Worm (Caenorhabditis elegans) whole organism, L4 larva: Measurements from ENCODE around the gene fbxa-116.
A peak's percentile ranks its signal among the peaks of the same experiment; 100 is the strongest.

Experiments
- D1046.2 ChIP-seq: fragments of 200-800 bp; sonication (Bioruptor generic); IDR thresholded peaks from 2 replicates; pipeline ENCODE4 v1.3.6; 2022; ENCODE audit warnings: missing genetic modification characterization, missing compliant biosample characterization
- F10B5.3 ChIP-seq: sonication (generic microtip); optimal IDR thresholded peaks from 2 replicates; lab custom pipeline; 2016; ENCODE audit warnings: mild to moderate bottlenecking, missing genetic modification characterization, missing compliant biosample characterization
- F37D6.2 ChIP-seq: sonication (generic microtip); optimal IDR thresholded peaks from 2 replicates; lab custom pipeline; 2016; ENCODE audit warnings: mild to moderate bottlenecking, missing genetic modification characterization, missing compliant biosample characterization
- R02D3.7 ChIP-seq: fragments of 150-350 bp; sonication (generic microtip); optimal IDR thresholded peaks from 3 replicates; lab custom pipeline; 2014; ENCODE audit warnings: missing biosample characterization, missing genetic modification characterization
- ZK546.5 ChIP-seq, 2 experiments: sonication (generic microtip); optimal IDR thresholded peaks; 2 replicates each; lab custom pipeline; 2017; ENCODE audit warnings: missing biosample characterization in 2 of 2, missing genetic modification characterization in 2 of 2
- aha-1 ChIP-seq: fragments of 150-350 bp; peaks from one replicate; lab custom pipeline; 2014; ENCODE audit warnings: missing biosample characterization, missing genetic modification characterization
- aly-2 ChIP-seq: sonication (generic microtip); optimal IDR thresholded peaks from 2 replicates; lab custom pipeline; 2018; ENCODE audit warnings: missing biosample characterization, missing genetic modification characterization
- attf-4 ChIP-seq: sonication (generic microtip); optimal IDR thresholded peaks from 3 replicates; lab custom pipeline; 2017; ENCODE audit warnings: missing biosample characterization, missing genetic modification characterization
- ceh-28 ChIP-seq: fragments of 150-350 bp; optimal IDR thresholded peaks from 2 replicates; lab custom pipeline; 2014; ENCODE audit warnings: missing biosample characterization, missing genetic modification reagents, missing genetic modification characterization
- ceh-32 ChIP-seq: sonication (generic microtip); optimal IDR thresholded peaks from 2 replicates; lab custom pipeline; 2016; ENCODE audit warnings: mild to moderate bottlenecking, missing genetic modification characterization, missing compliant biosample characterization; ENCODE audit not compliant: poor library complexity
- ceh-82 ChIP-seq: sonication (generic microtip); optimal IDR thresholded peaks from 2 replicates; lab custom pipeline; 2017; ENCODE audit warnings: missing biosample characterization, missing genetic modification characterization
- daf-16 ChIP-seq, 3 experiments: sonication (generic microtip); optimal IDR thresholded peaks; 2 replicates each; lab custom pipeline; 2016 to 2017; ENCODE audit warnings: missing genetic modification characterization in 3 of 3, missing genetic modification reagents in 3 of 3, mild to moderate bottlenecking in 2 of 3, missing compliant biosample characterization in 2 of 3, missing biosample characterization in 1 of 3, moderate library complexity in 1 of 3
- daf-19 ChIP-seq: fragments of 200-800 bp; sonication (Bioruptor generic); conservative IDR thresholded peaks from 2 replicates; pipeline ENCODE4 v1.3.6; 2022; ENCODE audit warnings: missing genetic modification characterization, missing compliant biosample characterization
- daf-8 ChIP-seq: fragments of 200-800 bp; sonication (Bioruptor generic); IDR thresholded peaks from 2 replicates; pipeline ENCODE4 v1.3.6; 2022; ENCODE audit warnings: missing genetic modification characterization, missing compliant biosample characterization
- dmd-6 ChIP-seq: fragments of 200-800 bp; sonication (Bioruptor generic); IDR thresholded peaks from 2 replicates; pipeline ENCODE4 v1.3.6; 2022; ENCODE audit warnings: missing genetic modification reagents, missing genetic modification characterization, missing compliant biosample characterization
- dmd-8 ChIP-seq: fragments of 200-800 bp; sonication (Bioruptor generic); IDR thresholded peaks from 2 replicates; pipeline ENCODE4 v1.3.6; 2022; ENCODE audit warnings: missing genetic modification characterization, missing compliant biosample characterization
- dmd-9 ChIP-seq: fragments of 200-800 bp; sonication (Bioruptor generic); IDR thresholded peaks from 2 replicates; pipeline ENCODE4 v1.3.6; 2022; ENCODE audit warnings: missing genetic modification reagents, missing genetic modification characterization, missing compliant biosample characterization
- gei-8 ChIP-seq: fragments of 200-800 bp; sonication (Bioruptor generic); optimal IDR thresholded peaks from 2 replicates; lab custom pipeline; 2018; ENCODE audit warnings: mild to moderate bottlenecking, missing genetic modification characterization, missing compliant biosample characterization
- hif-1 ChIP-seq, 2 experiments: sonication (generic microtip); optimal IDR thresholded peaks; 2 replicates each; lab custom pipeline; 2016 to 2017; ENCODE audit warnings: missing compliant biosample characterization in 2 of 2, missing genetic modification characterization in 2 of 2, missing genetic modification reagents in 2 of 2, missing genotype in 2 of 2, mild to moderate bottlenecking in 1 of 2
- hlh-11 ChIP-seq: fragments of 200-800 bp; sonication (Bioruptor generic); optimal IDR thresholded peaks from 2 replicates; lab custom pipeline; 2018; ENCODE audit warnings: mild to moderate bottlenecking, missing genetic modification characterization, missing compliant biosample characterization
- hlh-30 ChIP-seq: sonication (generic microtip); optimal IDR thresholded peaks from 2 replicates; lab custom pipeline; 2017; ENCODE audit warnings: antibody characterized with exemption, mild to moderate bottlenecking, missing genetic modification characterization, missing compliant biosample characterization; ENCODE audit not compliant: insufficient read depth
- jun-1 ChIP-seq: fragments of 150-350 bp; optimal IDR thresholded peaks from 2 replicates; lab custom pipeline; 2014; ENCODE audit warnings: missing biosample characterization, missing genetic modification reagents, missing genetic modification characterization
- lin-13 ChIP-seq: fragments of 150-350 bp; optimal IDR thresholded peaks from 2 replicates; lab custom pipeline; 2014; ENCODE audit warnings: missing biosample characterization, missing genetic modification reagents, missing genetic modification characterization
- lin-15B ChIP-seq: fragments of 150-350 bp; sonication (generic microtip); optimal IDR thresholded peaks from 3 replicates; lab custom pipeline; 2014; ENCODE audit warnings: missing biosample characterization, missing genetic modification characterization
- lin-29 ChIP-seq: fragments of 200-800 bp; sonication (Bioruptor generic); IDR thresholded peaks from 2 replicates; pipeline ENCODE4 v1.3.6; 2022; ENCODE audit warnings: missing genetic modification reagents, missing genetic modification characterization, missing compliant biosample characterization
- lir-3 ChIP-seq: sonication (generic microtip); optimal IDR thresholded peaks from 2 replicates; lab custom pipeline; 2016; ENCODE audit warnings: mild to moderate bottlenecking, missing genetic modification characterization, missing compliant biosample characterization
- madf-5 ChIP-seq, 2 experiments: fragments of 200-800 bp; sonication (Bioruptor generic); IDR thresholded peaks; 2 replicates each; pipeline ENCODE4 v1.3.6; 2022; ENCODE audit warnings: missing compliant biosample characterization in 2 of 2, missing genetic modification characterization in 2 of 2
- nhr-102 ChIP-seq: sonication (generic microtip); optimal IDR thresholded peaks from 2 replicates; lab custom pipeline; 2016; ENCODE audit warnings: mild to moderate bottlenecking, missing genetic modification characterization, moderate library complexity, missing compliant biosample characterization
- nhr-11 ChIP-seq: fragments of 150-350 bp; optimal IDR thresholded peaks from 2 replicates; lab custom pipeline; 2014; ENCODE audit warnings: missing biosample characterization, missing genetic modification characterization
- nhr-25 ChIP-seq: sonication (generic microtip); optimal IDR thresholded peaks from 2 replicates; lab custom pipeline; 2017; ENCODE audit warnings: missing genetic modification characterization, mild to moderate bottlenecking, missing compliant biosample characterization, antibody characterized with exemption, moderate library complexity, borderline replicate concordance; ENCODE audit not compliant: insufficient read depth
- nhr-28 ChIP-seq: fragments of 150-350 bp; optimal IDR thresholded peaks from 2 replicates; lab custom pipeline; 2014; ENCODE audit warnings: missing biosample characterization, missing genetic modification characterization
- nhr-41 ChIP-seq: fragments of 200-800 bp; sonication (Bioruptor generic); IDR thresholded peaks from 2 replicates; pipeline ENCODE4 v1.3.6; 2022; ENCODE audit warnings: missing genetic modification reagents, missing genetic modification characterization, missing compliant biosample characterization
- nhr-48 ChIP-seq: sonication (generic microtip); optimal IDR thresholded peaks from 2 replicates; lab custom pipeline; 2016; ENCODE audit warnings: mild to moderate bottlenecking, missing genetic modification characterization, missing compliant biosample characterization
- nhr-6 ChIP-seq: fragments of 150-350 bp; optimal IDR thresholded peaks from 2 replicates; lab custom pipeline; 2014; ENCODE audit warnings: missing biosample characterization, missing genetic modification characterization
- nhr-76 ChIP-seq: fragments of 150-350 bp; optimal IDR thresholded peaks from 2 replicates; lab custom pipeline; 2014; ENCODE audit warnings: missing biosample characterization, missing genetic modification characterization
- nhr-77 ChIP-seq: fragments of 150-350 bp; optimal IDR thresholded peaks from 2 replicates; lab custom pipeline; 2014; ENCODE audit warnings: missing biosample characterization, missing genetic modification characterization
- php-3 ChIP-seq: fragments of 200-800 bp; sonication (Bioruptor generic); IDR thresholded peaks from 2 replicates; pipeline ENCODE4 v1.3.6; 2022; ENCODE audit warnings: missing genetic modification reagents, missing genetic modification characterization, missing compliant biosample characterization
- vab-7 ChIP-seq: fragments of 200-800 bp; sonication (Bioruptor generic); IDR thresholded peaks from 2 replicates; pipeline ENCODE4 v1.3.6; 2022; ENCODE audit warnings: missing genetic modification reagents, missing genetic modification characterization, missing compliant biosample characterization

The fbxa-116 gene

ce11 chrV:20225312-20225711 is 36.6 kb upstream of the fbxa-116 start (continued):
- no peak for TF ChIP-seq lin-29 (GFP tag; lab: Robert Waterston, UW)
- peak; percentile 56; the same call in 1 of the 2 replicates for TF ChIP-seq php-3
- peak; percentile 40 for TF ChIP-seq nhr-28 (tag; lab: Kevin White, UChicago)
- TF ChIP-seq hlh-11 (tag; lab: Kevin White, UChicago) = peak; percentile 22
- TF ChIP-seq jun-1 (tag; lab: Kevin White, UChicago) = no peak
- TF ChIP-seq nhr-76 (tag; lab: Kevin White, UChicago) = no peak
- TF ChIP-seq lin-15B (tag; lab: Kevin White, UChicago) = no peak

ce11 chrV:20223725-20224124 is 35.0 kb upstream of the fbxa-116 start:
- no peak for TF ChIP-seq aha-1
- no peak for TF ChIP-seq daf-8
- TF ChIP-seq ceh-82 (tag; lab: Kevin White, UChicago) = no peak
- TF ChIP-seq nhr-25 (tag; lab: Kevin White, UChicago) = no peak
- no peak for TF ChIP-seq lin-29 (GFP tag; lab: Robert Waterston, UW)
- no peak for TF ChIP-seq nhr-11 (tag; lab: Kevin White, UChicago)
- TF ChIP-seq nhr-102 = no peak
- no peak for TF ChIP-seq dmd-6 (GFP tag; lab: Robert Waterston, UW)

- TF ChIP-seq vab-7 (GFP tag; lab: Robert Waterston, UW) (no peak), nhr-6 (tag; lab: Kevin White, UChicago) (no peak), dmd-9 (no peak), madf-5 (GFP tag; IDR thresholded peaks at IDR 0.05; lab: Robert Waterston, UW) (no peak), ZK546.5 (tag; optimal IDR thresholded peaks at IDR 0.05; lab: Kevin White, UChicago) (no peak), ceh-32 (tag; lab: Kevin White, UChicago) (no peak), nhr-48 (tag; lab: Kevin White, UChicago) (no peak), php-3 (no peak), aly-2 (tag; lab: Kevin White, UChicago) (no peak), lin-13 (GFP tag; lab: Kevin White, UChicago) (no peak), hlh-11 (tag; lab: Kevin White, UChicago) (no peak), hlh-30 (no peak), R02D3.7 (tag; lab: Kevin White, UChicago) (no peak), ceh-28 (tag; lab: Kevin White, UChicago) (no peak)
Measured at ce11 chrV:20220604-20221003, 31.9 kb upstream of the fbxa-116 start.

- no peak for TF ChIP-seq F37D6.2
Measured at ce11 chrV:20215197-20215596, 26.5 kb upstream of the fbxa-116 start, which contains the start of gene Y113G7B.11. Y113G7B.11 (minus strand) TSS chrV:20215297.

ce11 chrV:20213097-20213496 is 24.4 kb upstream of the fbxa-116 start:
- TF ChIP-seq php-3 = no peak
- no peak for TF ChIP-seq nhr-77 (tag; lab: Kevin White, UChicago)
- TF ChIP-seq daf-16 (GFP tag; optimal IDR thresholded peaks at IDR 0.05; lab: Kevin White, UChicago) = no peak
- TF ChIP-seq daf-16 (tag; optimal IDR thresholded peaks at IDR 0.05; lab: Kevin White, UChicago) = peak; percentile 79

ce11 chrV:20212584-20212983 is 23.9 kb upstream of the fbxa-116 start, which contains the start of gene Y113G7B.12:
Y113G7B.12 (minus strand) TSS chrV:20212684.
- TF ChIP-seq aha-1 (peak; percentile 44), nhr-41 (GFP tag; lab: Robert Waterston, UW) (no peak)

ce11 chrV:20206086-20206485 is 17.4 kb upstream of the fbxa-116 start, which contains the start of the genes fbxb-59 and srbc-34:
fbxb-59 (minus strand) TSS chrV:20206186.
srbc-34 (plus strand) TSS chrV:20206318.
- no peak for TF ChIP-seq nhr-11 (tag; lab: Kevin White, UChicago)
- TF ChIP-seq dmd-8 (GFP tag; lab: Robert Waterston, UW) = no peak
- no peak for TF ChIP-seq F10B5.3
- no peak for TF ChIP-seq lir-3 (tag; lab: Kevin White, UChicago)
- TF ChIP-seq daf-19 (GFP tag; lab: Robert Waterston, UW) = no peak
- TF ChIP-seq D1046.2 (GFP tag; lab: Robert Waterston, UW) = no peak
- no peak for TF ChIP-seq madf-5 (GFP tag; IDR thresholded peaks at IDR 0.05; lab: Robert Waterston, UW)
- TF ChIP-seq gei-8 (GFP tag; lab: Kevin White, UChicago) = no peak
- TF ChIP-seq attf-4 = no peak
- TF ChIP-seq hif-1 (tag; optimal IDR thresholded peaks at IDR 0.05; lab: Kevin White, UChicago) = no peak
